Worm (Caenorhabditis elegans) whole organism, L3 larva: ENCODE data around the gene pigm-1.

Experiments used
- ZK546.5 ChIP-seq: sonication (generic microtip); optimal IDR thresholded peaks from 2 replicates; lab custom pipeline; 2017; ENCODE audit warnings: missing biosample characterization, missing genetic modification characterization
- aly-2 ChIP-seq: fragments of 150-350 bp; optimal IDR thresholded peaks from 2 replicates; lab custom pipeline; 2014; ENCODE audit warnings: missing biosample characterization, missing genetic modification characterization
- ceh-28 ChIP-seq: fragments of 150-350 bp; optimal IDR thresholded peaks from 2 replicates; lab custom pipeline; 2014; ENCODE audit warnings: missing biosample characterization, missing genetic modification reagents, missing genetic modification characterization
- ceh-82 ChIP-seq: fragments of 150-350 bp; optimal IDR thresholded peaks from 2 replicates; lab custom pipeline; 2014; ENCODE audit warnings: missing biosample characterization, missing genetic modification characterization
- daf-12 ChIP-seq: fragments of 150-350 bp; optimal IDR thresholded peaks from 2 replicates; lab custom pipeline; 2014; ENCODE audit warnings: missing biosample characterization, missing genetic modification reagents, missing genetic modification characterization
- elt-1 ChIP-seq: fragments of 150-350 bp; optimal IDR thresholded peaks from 2 replicates; lab custom pipeline; 2014; ENCODE audit warnings: missing biosample characterization, missing genetic modification characterization
- elt-2 ChIP-seq: sonication (generic microtip); optimal IDR thresholded peaks from 2 replicates; lab custom pipeline; 2016; ENCODE audit warnings: missing genetic modification reagents, mild to moderate bottlenecking, missing genetic modification characterization, missing compliant biosample characterization
- elt-3 ChIP-seq, 3 experiments: fragments of 150-350 bp in 1 of 3; sonication (generic microtip) in 2 of 3; optimal IDR thresholded peaks; 2 replicates in 2 of 3; 4 replicates in 1 of 3; lab custom pipeline; 2014 to 2017; ENCODE audit warnings: missing biosample characterization in 3 of 3, missing genetic modification characterization in 3 of 3
- fkh-10 ChIP-seq: sonication (generic microtip); optimal IDR thresholded peaks from 2 replicates; lab custom pipeline; 2017; ENCODE audit warnings: missing biosample characterization, missing genetic modification reagents, missing genetic modification characterization
- fkh-2 ChIP-seq: fragments of 150-350 bp; optimal IDR thresholded peaks from 2 replicates; lab custom pipeline; 2014; ENCODE audit warnings: missing biosample characterization, missing genetic modification reagents, missing genetic modification characterization
- fos-1 ChIP-seq: fragments of 150-350 bp; optimal IDR thresholded peaks from 2 replicates; lab custom pipeline; 2014; ENCODE audit warnings: missing biosample characterization, missing genetic modification characterization
- hmg-11 ChIP-seq: sonication (generic microtip); optimal IDR thresholded peaks from 2 replicates; lab custom pipeline; 2016; ENCODE audit warnings: missing genetic modification characterization, missing compliant biosample characterization
- lin-15B ChIP-seq: fragments of 150-350 bp; optimal IDR thresholded peaks from 2 replicates; lab custom pipeline; 2014; ENCODE audit warnings: missing biosample characterization, missing genetic modification characterization
- lin-39 ChIP-seq: fragments of 150-350 bp; optimal IDR thresholded peaks from 2 replicates; lab custom pipeline; 2018; ENCODE audit warnings: missing biosample characterization, missing genetic modification reagents, missing genetic modification characterization
- lsy-12 ChIP-seq: sonication (generic microtip); optimal IDR thresholded peaks from 2 replicates; lab custom pipeline; 2016; ENCODE audit warnings: mild to moderate bottlenecking, missing genetic modification characterization, missing compliant biosample characterization
- mml-1 ChIP-seq: fragments of 150-350 bp; sonication (generic microtip); optimal IDR thresholded peaks from 3 replicates; lab custom pipeline; 2014; ENCODE audit warnings: missing biosample characterization, missing genetic modification characterization
- nfya-1 ChIP-seq: sonication (generic microtip); optimal IDR thresholded peaks from 2 replicates; lab custom pipeline; 2017; ENCODE audit warnings: missing genetic modification characterization, mild to moderate bottlenecking, missing compliant biosample characterization, antibody characterized with exemption, moderate library complexity; ENCODE audit not compliant: insufficient read depth
- nhr-11 ChIP-seq: fragments of 150-350 bp; optimal IDR thresholded peaks from 2 replicates; lab custom pipeline; 2014; ENCODE audit warnings: missing biosample characterization, missing genetic modification characterization
- nhr-12 ChIP-seq: fragments of 150-350 bp; optimal IDR thresholded peaks from 2 replicates; lab custom pipeline; 2014; ENCODE audit warnings: missing biosample characterization, missing genetic modification characterization
- nhr-237 ChIP-seq: fragments of 150-350 bp; optimal IDR thresholded peaks from 2 replicates; lab custom pipeline; 2014; ENCODE audit warnings: missing biosample characterization, missing genetic modification characterization
- nhr-25 ChIP-seq: sonication (generic microtip); optimal IDR thresholded peaks from 2 replicates; lab custom pipeline; 2017; ENCODE audit warnings: missing biosample characterization, missing genetic modification characterization
- nhr-28 ChIP-seq: fragments of 150-350 bp; optimal IDR thresholded peaks from 2 replicates; lab custom pipeline; 2014; ENCODE audit warnings: missing biosample characterization, missing genetic modification characterization
- nhr-43 ChIP-seq: sonication (generic microtip); optimal IDR thresholded peaks from 2 replicates; lab custom pipeline; 2016; ENCODE audit warnings: mild to moderate bottlenecking, missing genetic modification characterization, missing compliant biosample characterization; ENCODE audit not compliant: poor library complexity, severe bottlenecking
- nhr-67 ChIP-seq: fragments of 150-350 bp; optimal IDR thresholded peaks from 2 replicates; lab custom pipeline; 2014; ENCODE audit warnings: missing biosample characterization, missing genetic modification characterization
- nhr-76 ChIP-seq: fragments of 150-350 bp; sonication (generic microtip); optimal IDR thresholded peaks from 5 replicates; lab custom pipeline; 2014; ENCODE audit warnings: missing biosample characterization, missing genetic modification characterization
- nhr-77 ChIP-seq: fragments of 150-350 bp; optimal IDR thresholded peaks from 2 replicates; lab custom pipeline; 2014; ENCODE audit warnings: missing biosample characterization, missing genetic modification characterization
- pha-4 ChIP-seq: fragments of 150-350 bp; optimal IDR thresholded peaks from 2 replicates; lab custom pipeline; 2014; ENCODE audit warnings: missing biosample characterization, missing genetic modification reagents, missing genetic modification characterization
- pqm-1 ChIP-seq: fragments of 150-350 bp; optimal IDR thresholded peaks from 2 replicates; lab custom pipeline; 2017; ENCODE audit warnings: missing biosample characterization, missing genetic modification characterization, inconsistent platforms
- sea-2 ChIP-seq: fragments of 150-350 bp; sonication (generic microtip); optimal IDR thresholded peaks from 4 replicates; lab custom pipeline; 2014; ENCODE audit warnings: missing biosample characterization, missing genetic modification reagents, missing genetic modification characterization
- snpc-4 ChIP-seq: fragments of 150-350 bp; optimal IDR thresholded peaks from 2 replicates; lab custom pipeline; 2014; ENCODE audit warnings: missing biosample characterization, missing genetic modification characterization
- tbx-2 ChIP-seq: sonication (generic microtip); optimal IDR thresholded peaks from 2 replicates; lab custom pipeline; 2016; ENCODE audit warnings: mild to moderate bottlenecking, missing genetic modification characterization, missing compliant biosample characterization
- unc-62 ChIP-seq: fragments of 150-350 bp; sonication (generic microtip); optimal IDR thresholded peaks from 4 replicates; lab custom pipeline; 2014; ENCODE audit warnings: missing biosample characterization, missing genetic modification reagents, missing genetic modification characterization
- zag-1 ChIP-seq: fragments of 150-350 bp; optimal IDR thresholded peaks from 2 replicates; lab custom pipeline; 2014; ENCODE audit warnings: missing biosample characterization, missing genetic modification characterization
- ztf-4 ChIP-seq: fragments of 150-350 bp; optimal IDR thresholded peaks from 2 replicates; lab custom pipeline; 2014; ENCODE audit warnings: missing biosample characterization, missing genetic modification characterization

Gene pigm-1

ce11 chrII:11390865-11391264 is 42.6 kb downstream of the pigm-1 start, which contains the start of gene shn-1:
Gene shn-1, minus strand, starts transcription at chrII:11390965.
- TF ChIP-seq pqm-1 (no peak), elt-3 (tag; optimal IDR thresholded peaks at IDR 0.05; lab: Kevin White, UChicago) (no peak), nfya-1 (tag; lab: Kevin White, UChicago) (no peak), nhr-237 (tag; lab: Kevin White, UChicago) (no peak), pha-4 (no peak), lin-39 (no peak), ztf-4 (tag; lab: Kevin White, UChicago) (no peak), elt-1 (tag; lab: Kevin White, UChicago) (no peak), zag-1 (tag; lab: Kevin White, UChicago) (no peak), tbx-2 (tag; lab: Kevin White, UChicago) (no peak), mml-1 (tag; lab: Kevin White, UChicago) (no peak)
- TF ChIP-seq, all 47 proteins: peak for 0

ce11 chrII:11392390-11392789 is 44.1 kb downstream of the pigm-1 start:
- no peak for TF ChIP-seq sea-2 (GFP tag; lab: Kevin White, UChicago)
- no peak for TF ChIP-seq nhr-237 (tag; lab: Kevin White, UChicago)
- no peak for TF ChIP-seq fos-1 (tag; lab: Kevin White, UChicago)
- TF ChIP-seq elt-2 (tag; lab: Kevin White, UChicago), result no peak
- TF ChIP-seq nhr-12 (tag; lab: Kevin White, UChicago), result no peak
- TF ChIP-seq nhr-76 (tag; lab: Kevin White, UChicago), result no peak
- TF ChIP-seq nhr-77 (tag; lab: Kevin White, UChicago), result no peak
- TF ChIP-seq nhr-43 (tag; lab: Kevin White, UChicago), result no peak
- no peak for TF ChIP-seq ceh-82 (tag; lab: Kevin White, UChicago)

ce11 chrII:11393787-11394186 is 45.5 kb downstream of the pigm-1 start:
- TF ChIP-seq lin-15B (tag; lab: Kevin White, UChicago) (no peak), fos-1 (tag; lab: Kevin White, UChicago) (no peak), nhr-43 (tag; lab: Kevin White, UChicago) (no peak), unc-62 (GFP tag; lab: Kevin White, UChicago) (no peak), elt-3 (tag; optimal IDR thresholded peaks at IDR 0.05; lab: Kevin White, UChicago) (no peak), nhr-25 (no peak), ceh-82 (tag; lab: Kevin White, UChicago) (no peak), sea-2 (GFP tag; lab: Kevin White, UChicago) (no peak), pha-4 (no peak), nhr-237 (tag; lab: Kevin White, UChicago) (no peak), hmg-11 (no peak), fkh-10 (no peak), mml-1 (tag; lab: Kevin White, UChicago) (no peak)

ce11 chrII:11396217-11396616 is 48.0 kb downstream of the pigm-1 start:
- TF ChIP-seq ceh-28 (tag; lab: Kevin White, UChicago), result no peak
- no peak for TF ChIP-seq lsy-12 (tag; lab: Kevin White, UChicago)
- TF ChIP-seq nhr-28 (tag; lab: Kevin White, UChicago), result no peak
- no peak for TF ChIP-seq daf-12 (tag; lab: Kevin White, UChicago)
- TF ChIP-seq hmg-11, result no peak
- TF ChIP-seq nhr-67 (tag; lab: Kevin White, UChicago), result no peak
- no peak for TF ChIP-seq snpc-4
- TF ChIP-seq nhr-11 (tag; lab: Kevin White, UChicago), result no peak
- no peak for TF ChIP-seq ZK546.5 (tag; lab: Kevin White, UChicago)
- TF ChIP-seq fos-1 (tag; lab: Kevin White, UChicago), result no peak
- TF ChIP-seq sea-2 (GFP tag; lab: Kevin White, UChicago), result no peak
- TF ChIP-seq tbx-2 (tag; lab: Kevin White, UChicago), result no peak
- TF ChIP-seq ceh-82 (tag; lab: Kevin White, UChicago), result no peak
- TF ChIP-seq unc-62 (GFP tag; lab: Kevin White, UChicago), result no peak
- no peak for TF ChIP-seq nhr-12 (tag; lab: Kevin White, UChicago)
- TF ChIP-seq nhr-77 (tag; lab: Kevin White, UChicago), result no peak
- TF ChIP-seq fkh-2 (tag; lab: Kevin White, UChicago), result no peak
- TF ChIP-seq nhr-76 (tag; lab: Kevin White, UChicago), result no peak
- no peak for TF ChIP-seq aly-2 (tag; lab: Kevin White, UChicago)
- no peak for TF ChIP-seq pqm-1
